Worm (Caenorhabditis elegans): ENCODE measurements around the gene ndnf-1.

DNA sequence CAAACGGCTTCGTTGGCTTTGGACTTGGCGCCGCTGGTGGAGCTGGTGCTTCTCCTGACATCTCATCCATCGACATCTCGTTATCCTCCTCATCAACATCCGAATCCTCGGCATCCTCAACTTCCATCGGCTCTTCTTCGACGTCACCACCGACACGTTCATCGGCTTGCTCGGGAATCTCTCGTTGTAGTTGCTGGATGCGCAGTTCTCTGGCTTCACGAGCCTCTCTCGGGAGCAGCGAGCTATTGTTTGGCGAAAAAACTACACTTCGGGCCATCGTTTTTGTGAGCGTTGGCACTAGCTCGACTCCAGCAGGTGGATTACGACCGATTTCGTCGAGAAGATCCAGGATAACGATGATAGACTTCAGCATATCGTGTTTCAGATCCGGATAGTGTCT, 17.3 kb upstream of the ndnf-1 start:
- TF ChIP-seq tbx-2 (tag; optimal IDR thresholded peaks at IDR 0.05) (no peak), snpc-4 (tag; optimal IDR thresholded peaks at IDR 0.05) (no peak), ZK546.5 (tag; optimal IDR thresholded peaks at IDR 0.05) (no peak), nfya-1 (tag; optimal IDR thresholded peaks at IDR 0.05; ENCODE audit: insufficient read depth) (no peak), nhr-237 (tag; optimal IDR thresholded peaks at IDR 0.05) (no peak)

Data from whole organism, L3 larva.